Fruit fly (Drosophila melanogaster) whole organism, adult: Measurements from ENCODE around the gene CG11247.

Experiments
- CG11617 ChIP-seq: fragments of 200-800 bp; sonication (Bioruptor generic); optimal IDR thresholded peaks from 2 replicates; lab custom pipeline; 2017; ENCODE audit warnings: mild to moderate bottlenecking, missing biosample characterization, missing genetic modification reagents, missing genetic modification characterization
- CG12768 ChIP-seq: fragments of 200-800 bp; sonication (Bioruptor generic); optimal IDR thresholded peaks from 2 replicates; lab custom pipeline; 2017; ENCODE audit warnings: missing biosample characterization, missing genetic modification characterization, mild to moderate bottlenecking, moderate library complexity, missing genetic modification reagents
- CG14711 ChIP-seq: fragments of 200-800 bp; sonication (Bioruptor generic); optimal IDR thresholded peaks from 2 replicates; lab custom pipeline; 2018; ENCODE audit warnings: missing biosample characterization, mild to moderate bottlenecking, missing genetic modification characterization, moderate library complexity
- CG1620 ChIP-seq: fragments of 200-800 bp; sonication (Bioruptor generic); optimal IDR thresholded peaks from 2 replicates; lab custom pipeline; 2016; ENCODE audit warnings: missing biosample characterization, missing genetic modification characterization
- CG33017 ChIP-seq: fragments of 200-800 bp; sonication (Bioruptor generic); optimal IDR thresholded peaks from 2 replicates; lab custom pipeline; 2018; ENCODE audit warnings: missing biosample characterization, mild to moderate bottlenecking, missing genetic modification characterization, moderate library complexity
- CG5204 ChIP-seq: fragments of 200-800 bp; sonication (Bioruptor generic); optimal IDR thresholded peaks from 2 replicates; lab custom pipeline; 2016; ENCODE audit warnings: missing biosample characterization, missing genetic modification characterization
- CG7045 ChIP-seq: fragments of 200-800 bp; sonication (Bioruptor generic); optimal IDR thresholded peaks from 2 replicates; lab custom pipeline; 2017; ENCODE audit warnings: missing biosample characterization, mild to moderate bottlenecking, missing genetic modification characterization
- CG7101 ChIP-seq: fragments of 200-800 bp; sonication (Bioruptor generic); optimal IDR thresholded peaks from 2 replicates; lab custom pipeline; 2018; ENCODE audit warnings: missing biosample characterization, mild to moderate bottlenecking, missing genetic modification characterization, moderate library complexity
- Clk ChIP-seq: fragments of 200-800 bp; sonication (Bioruptor generic); optimal IDR thresholded peaks from 2 replicates; lab custom pipeline; 2017; ENCODE audit warnings: missing biosample characterization, missing genetic modification characterization
- Crg-1 ChIP-seq: fragments of 200-800 bp; sonication (Bioruptor generic); optimal IDR thresholded peaks from 2 replicates; lab custom pipeline; 2016; ENCODE audit warnings: missing biosample characterization, missing genetic modification characterization
- Hr96 ChIP-seq: fragments of 200-800 bp; sonication (Bioruptor generic); optimal IDR thresholded peaks from 2 replicates; lab custom pipeline; 2016; ENCODE audit warnings: missing biosample characterization, missing genetic modification characterization
- Mnt ChIP-seq: fragments of 200-800 bp; sonication (Bioruptor generic); optimal IDR thresholded peaks from 2 replicates; lab custom pipeline; 2016; ENCODE audit warnings: missing biosample characterization, mild to moderate bottlenecking, missing genetic modification characterization
- bab1 ChIP-seq: fragments of 200-800 bp; sonication (Bioruptor generic); optimal IDR thresholded peaks from 3 replicates; lab custom pipeline; 2019; ENCODE audit warnings: missing biosample characterization, mild to moderate bottlenecking, missing genetic modification characterization, moderate library complexity
- cic ChIP-seq: fragments of 200-800 bp; sonication (Bioruptor generic); optimal IDR thresholded peaks from 2 replicates; lab custom pipeline; 2017; ENCODE audit warnings: missing biosample characterization, mild to moderate bottlenecking, missing genetic modification characterization, moderate library complexity
- cnc ChIP-seq, 2 experiments: fragments of >200 bp; optimal IDR thresholded peaks; 2 replicates each; lab custom pipeline; 2017
- kay ChIP-seq: fragments of 200-800 bp; sonication (Bioruptor generic); peaks from one replicate; lab custom pipeline; 2016; ENCODE audit warnings: missing biosample characterization, missing genetic modification characterization, borderline replicate concordance
- ovo ChIP-seq: fragments of 200-800 bp; sonication (Bioruptor generic); optimal IDR thresholded peaks from 2 replicates; lab custom pipeline; 2016; ENCODE audit warnings: missing biosample characterization, missing genetic modification characterization
- pad ChIP-seq: fragments of 200-800 bp; sonication (Bioruptor generic); optimal IDR thresholded peaks from 3 replicates; lab custom pipeline; 2017; ENCODE audit warnings: missing biosample characterization, missing genetic modification characterization, mild to moderate bottlenecking, moderate library complexity, missing genetic modification reagents
- tj ChIP-seq: fragments of 200-800 bp; sonication (Bioruptor generic); optimal IDR thresholded peaks from 3 replicates; lab custom pipeline; 2017; ENCODE audit warnings: missing biosample characterization, mild to moderate bottlenecking, missing genetic modification characterization, moderate library complexity
- toe ChIP-seq: fragments of 200-800 bp; sonication (Bioruptor generic); optimal IDR thresholded peaks from 2 replicates; lab custom pipeline; 2016; ENCODE audit warnings: missing biosample characterization, missing genetic modification characterization

CG11247 gene

dm6 chr3L:21741234-21741633 lies 12.6 kb upstream of the CG11247 start, which contains the start of gene CG14572:
Gene CG14572, plus strand, starts transcription at chr3L:21741534.
- no peak for TF ChIP-seq CG7101 (tag; lab: Kevin White, UChicago)
- TF ChIP-seq CG11617 (GFP tag; lab: Kevin White, UChicago) = no peak
- no peak for TF ChIP-seq CG5204 (GFP tag; lab: Kevin White, UChicago)
- no peak for TF ChIP-seq CG7045 (GFP tag; lab: Kevin White, UChicago)
- TF ChIP-seq bab1 = no peak
- TF ChIP-seq tj (GFP tag; lab: Kevin White, UChicago) = no peak

dm6 chr3L:21740209-21740608 lies 11.6 kb upstream of the CG11247 start, which contains the start of gene CG14566:
Gene CG14566, minus strand, starts transcription at chr3L:21740309.
- TF ChIP-seq cic (GFP tag; lab: Kevin White, UChicago) (no peak), tj (GFP tag; lab: Kevin White, UChicago) (no peak), CG14711 (no peak), Crg-1 (GFP tag; lab: Kevin White, UChicago) (no peak), ovo (GFP tag; lab: Kevin White, UChicago) (no peak), Mnt (GFP tag; lab: Kevin White, UChicago) (no peak), pad (GFP tag; lab: Kevin White, UChicago) (no peak), CG33017 (tag; lab: Kevin White, UChicago) (no peak), CG11617 (GFP tag; lab: Kevin White, UChicago) (no peak), CG7101 (tag; lab: Kevin White, UChicago) (no peak), CG1620 (no peak), bab1 (no peak), toe (GFP tag; lab: Kevin White, UChicago) (no peak), Hr96 (GFP tag; lab: Kevin White, UChicago) (no peak), kay (GFP tag; lab: Kevin White, UChicago) (no peak), CG5204 (GFP tag; lab: Kevin White, UChicago) (no peak), Clk (GFP tag; lab: Kevin White, UChicago) (no peak), CG12768 (GFP tag; lab: Kevin White, UChicago) (no peak), cnc (optimal IDR thresholded peaks at IDR 0.05; lab: Kevin White, UChicago) (no peak)

- TF ChIP-seq CG5204 (GFP tag; lab: Kevin White, UChicago) = no peak
- TF ChIP-seq Clk (GFP tag; lab: Kevin White, UChicago) = no peak
- no peak for TF ChIP-seq bab1
- no peak for TF ChIP-seq CG14711
- no peak for TF ChIP-seq CG7101 (tag; lab: Kevin White, UChicago)
- peak; percentile 53 for TF ChIP-seq kay (GFP tag; lab: Kevin White, UChicago)
Observed at dm6 chr3L:21739017-21739730, 10.6 kb upstream of the CG11247 start.

dm6 chr3L:21738175-21739016 lies 9.8 kb upstream of the CG11247 start, which contains the start of gene CG14567:
Gene CG14567, minus strand, starts transcription at chr3L:21738430.
- TF ChIP-seq CG33017 (tag; lab: Kevin White, UChicago) = peak; percentile 28
- no peak for TF ChIP-seq CG12768 (GFP tag; lab: Kevin White, UChicago)
- peak; percentile 5 for TF ChIP-seq CG7101 (tag; lab: Kevin White, UChicago)

- TF ChIP-seq cnc (optimal IDR thresholded peaks at IDR 0.05; lab: Kevin White, UChicago) (no peak), Crg-1 (GFP tag; lab: Kevin White, UChicago) (no peak), ovo (GFP tag; lab: Kevin White, UChicago) (no peak), Hr96 (GFP tag; lab: Kevin White, UChicago) (no peak), CG33017 (tag; lab: Kevin White, UChicago) (no peak), CG11617 (GFP tag; lab: Kevin White, UChicago) (no peak), pad (GFP tag; lab: Kevin White, UChicago) (no peak), cic (GFP tag; lab: Kevin White, UChicago) (no peak), CG5204 (GFP tag; lab: Kevin White, UChicago) (no peak), Clk (GFP tag; lab: Kevin White, UChicago) (no peak), kay (GFP tag; lab: Kevin White, UChicago) (no peak), CG7101 (tag; lab: Kevin White, UChicago) (no peak), bab1 (no peak), tj (GFP tag; lab: Kevin White, UChicago) (no peak), Mnt (GFP tag; lab: Kevin White, UChicago) (no peak), CG12768 (GFP tag; lab: Kevin White, UChicago) (no peak), CG14711 (no peak), CG1620 (no peak)
Observed at dm6 chr3L:21733799-21734198, 5.2 kb upstream of the CG11247 start, which contains the start of gene CG14573. Gene CG14573, plus strand, starts transcription at chr3L:21734099.

- TF ChIP-seq kay (GFP tag; lab: Kevin White, UChicago) = no peak
- no peak for TF ChIP-seq toe (GFP tag; lab: Kevin White, UChicago)
- TF ChIP-seq CG11617 (GFP tag; lab: Kevin White, UChicago) = no peak
- no peak for TF ChIP-seq bab1
- no peak for TF ChIP-seq CG7045 (GFP tag; lab: Kevin White, UChicago)
- no peak for TF ChIP-seq Clk (GFP tag; lab: Kevin White, UChicago)
- TF ChIP-seq CG1620 = no peak
- TF ChIP-seq pad (GFP tag; lab: Kevin White, UChicago) = no peak
- TF ChIP-seq cnc (optimal IDR thresholded peaks at IDR 0.05; lab: Kevin White, UChicago) = no peak
- TF ChIP-seq Mnt (GFP tag; lab: Kevin White, UChicago) = no peak
- no peak for TF ChIP-seq CG7101 (tag; lab: Kevin White, UChicago)
- TF ChIP-seq Hr96 (GFP tag; lab: Kevin White, UChicago) = no peak
- TF ChIP-seq CG12768 (GFP tag; lab: Kevin White, UChicago) = no peak
- TF ChIP-seq tj (GFP tag; lab: Kevin White, UChicago) = no peak
- TF ChIP-seq Crg-1 (GFP tag; lab: Kevin White, UChicago) = no peak
Observed at dm6 chr3L:21733387-21733786, 4.8 kb upstream of the CG11247 start, which contains the start of gene CG14568. Gene CG14568, minus strand, starts transcription at chr3L:21733487.
